Worm (Caenorhabditis elegans): ENCODE data around the gene F17C11.4.

Gene F17C11.4

ce11 chrV:10970070-10970469 lies 18.4 kb downstream of the F17C11.4 start, which contains the start of gene F17C11.22:
Gene F17C11.22 (minus strand): TSS chrV:10970170.
- TF ChIP-seq nhr-20 (tag; optimal IDR thresholded peaks at IDR 0.05) (no peak), ces-1 (GFP tag; optimal IDR thresholded peaks at IDR 0.05) (no peak), efl-1 (optimal IDR thresholded peaks at IDR 0.05) (no peak), efl-1 (GFP tag; optimal IDR thresholded peaks at IDR 0.05 in 1 of 2) (peak in 1 of 2 experiments; percentile 58)

ce11 chrV:10970930-10971329 lies 19.3 kb downstream of the F17C11.4 start:
- TF ChIP-seq hpl-2 (GFP tag; optimal IDR thresholded peaks at IDR 0.05) (no peak), nhr-12 (tag; optimal IDR thresholded peaks at IDR 0.05) (no peak), isw-1 (GFP tag; IDR thresholded peaks at IDR 0.05) (no peak), unc-98 (GFP tag; IDR thresholded peaks at IDR 0.05) (no peak), lsy-2 (tag; optimal IDR thresholded peaks at IDR 0.05) (no peak), hlh-17 (GFP tag; optimal IDR thresholded peaks at IDR 0.05; ENCODE audit: borderline replicate concordance) (no peak), egl-27 (tag; optimal IDR thresholded peaks at IDR 0.05) (no peak), snpc-4 (tag; optimal IDR thresholded peaks at IDR 0.05) (no peak), nhr-85 (tag) (peak; percentile 23), jun-1 (tag; optimal IDR thresholded peaks at IDR 0.05) (no peak), nhr-77 (tag; optimal IDR thresholded peaks at IDR 0.05) (no peak), blmp-1 (tag; optimal IDR thresholded peaks at IDR 0.05) (peak; percentile 90), efl-1 (optimal IDR thresholded peaks at IDR 0.05) (no peak), efl-1 (GFP tag; optimal IDR thresholded peaks at IDR 0.05 in 1 of 2) (no peak), elt-3 (tag; optimal IDR thresholded peaks at IDR 0.05) (peak in 1 of 6 experiments; percentile 10), snu-23 (GFP tag; optimal IDR thresholded peaks at IDR 0.05) (no peak), ztf-11 (tag; optimal IDR thresholded peaks at IDR 0.05) (no peak), ets-5 (GFP tag; IDR thresholded peaks at IDR 0.05) (no peak), sox-4 (tag; optimal IDR thresholded peaks at IDR 0.05) (no peak)

- TF ChIP-seq alr-1 (tag; optimal IDR thresholded peaks at IDR 0.05; ENCODE audit: borderline replicate concordance) (no peak), ceh-88 (GFP tag; IDR thresholded peaks at IDR 0.05) (no peak), fkh-10 (GFP tag; optimal IDR thresholded peaks at IDR 0.05) (no peak), mep-1 (tag; optimal IDR thresholded peaks at IDR 0.05) (no peak), aly-2 (tag; optimal IDR thresholded peaks at IDR 0.05) (no peak), pqm-1 (tag; optimal IDR thresholded peaks at IDR 0.05) (no peak), ets-5 (GFP tag; IDR thresholded peaks at IDR 0.05) (no peak), egl-13 (tag; optimal IDR thresholded peaks at IDR 0.05) (no peak), egl-27 (tag; optimal IDR thresholded peaks at IDR 0.05) (no peak), efl-1 (optimal IDR thresholded peaks at IDR 0.05) (no peak), efl-1 (GFP tag; optimal IDR thresholded peaks at IDR 0.05 in 1 of 2) (no peak), nhr-12 (tag; optimal IDR thresholded peaks at IDR 0.05) (no peak), lin-15B (tag; optimal IDR thresholded peaks at IDR 0.05) (no peak)
These were observed 23.4 kb downstream of the F17C11.4 start for ce11 chrV:10975091-10975490.

ce11 chrV:10981113-10981512 lies 29.5 kb downstream of the F17C11.4 start, which contains the start of gene fig-1:
Gene fig-1 (minus strand): TSS chrV:10981213.
- TF ChIP-seq ama-1 (optimal IDR thresholded peaks at IDR 0.05) (no peak), elt-3 (tag; optimal IDR thresholded peaks at IDR 0.05) (no peak)

- TF ChIP-seq nhr-47 (tag; optimal IDR thresholded peaks at IDR 0.05) = no peak
- no peak for TF ChIP-seq lin-15B (tag; optimal IDR thresholded peaks at IDR 0.05)
- no peak for TF ChIP-seq ceh-63 (GFP tag; optimal IDR thresholded peaks at IDR 0.05)
- TF ChIP-seq nhr-237 (tag; optimal IDR thresholded peaks at IDR 0.05) = no peak
- no peak for TF ChIP-seq nhr-84 (tag; optimal IDR thresholded peaks at IDR 0.05)
- TF ChIP-seq sox-4 (tag; optimal IDR thresholded peaks at IDR 0.05) = no peak
These were observed 40.1 kb downstream of the F17C11.4 start, which contains the start of gene frpr-9 for ce11 chrV:10991789-10992188. Gene frpr-9 (plus strand): TSS chrV:10992089.

- TF ChIP-seq ceh-90 (tag; optimal IDR thresholded peaks at IDR 0.05) = no peak
- TF ChIP-seq nhr-85 (tag) = peak; percentile 53
These were observed 47.1 kb downstream of the F17C11.4 start, which contains the start of gene F53B7.7 for ce11 chrV:10998797-10999196. Gene F53B7.7 (plus strand): TSS chrV:10999097.
